Worm (Caenorhabditis elegans): ENCODE measurements around the gene srm-4.
A peak's percentile ranks its signal among the peaks of the same experiment; 100 is the strongest.

DNA sequence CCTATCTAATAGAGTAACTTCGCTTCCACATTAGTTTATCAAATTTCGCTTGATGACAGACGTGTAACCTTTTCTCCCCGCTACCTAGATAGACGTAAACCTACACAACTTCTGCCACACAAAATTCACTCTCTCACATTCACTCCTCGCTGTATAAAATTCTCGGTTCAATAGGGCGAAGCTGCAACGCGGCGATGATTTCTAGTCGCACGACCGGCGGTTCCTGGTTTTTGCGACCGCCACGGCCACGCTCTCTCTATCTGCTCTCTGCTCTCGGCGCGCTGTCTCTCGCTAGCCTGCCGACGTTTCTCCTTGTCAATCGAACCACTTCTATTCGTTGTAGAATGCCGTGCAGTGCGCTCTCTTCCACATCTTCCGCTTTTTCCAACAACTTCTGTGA is 17.7 kb downstream of the srm-4 start:
- TF ChIP-seq klf-2 (GFP tag; conservative IDR thresholded peaks at IDR 0.05) = no peak
- TF ChIP-seq T22C8.4 (GFP tag; IDR thresholded peaks at IDR 0.05) = no peak
- no peak for TF ChIP-seq cog-1 (tag; optimal IDR thresholded peaks at IDR 0.05)
- TF ChIP-seq ztf-23 (GFP tag; IDR thresholded peaks at IDR 0.05) = no peak
- peak; percentile 35; the same call in 1 of the 2 replicates for TF ChIP-seq flt-1 (GFP tag; IDR thresholded peaks at IDR 0.05)
